Fruit fly (Drosophila melanogaster) whole organism, embryonic: ENCODE measurements around the gene CG15880.

ENCODE experiments used
- B-H2 ChIP-seq: fragments of 200-800 bp; sonication (Bioruptor generic); optimal IDR thresholded peaks from 2 replicates; lab custom pipeline; 2018; ENCODE audit warnings: missing biosample characterization, mild to moderate bottlenecking, missing genetic modification characterization
- Bdp1 ChIP-seq: fragments of 200-800 bp; sonication (Bioruptor generic); optimal IDR thresholded peaks from 3 replicates; lab custom pipeline; 2016; ENCODE audit warnings: missing biosample characterization, missing genetic modification characterization
- Bgb ChIP-seq: fragments of 200-800 bp; sonication (Bioruptor generic); IDR thresholded peaks from 2 replicates; pipeline ENCODE4 v1.3.6; 2022; ENCODE audit warnings: missing biosample characterization, missing genetic modification characterization; ENCODE audit not compliant: partially characterized antibody
- CG10979 ChIP-seq: fragments of 200-800 bp; sonication (Bioruptor generic); optimal IDR thresholded peaks from 2 replicates; lab custom pipeline; 2018; ENCODE audit warnings: missing biosample characterization, mild to moderate bottlenecking, missing genetic modification characterization, moderate library complexity
- CG13296 ChIP-seq: fragments of 200-800 bp; sonication (Bioruptor generic); optimal IDR thresholded peaks from 3 replicates; lab custom pipeline; 2018; ENCODE audit warnings: missing biosample characterization, mild to moderate bottlenecking, missing genetic modification characterization
- CG13624 ChIP-seq: fragments of 200-800 bp; sonication (Bioruptor generic); optimal IDR thresholded peaks from 2 replicates; lab custom pipeline; 2016; ENCODE audit warnings: missing biosample characterization, missing genetic modification characterization
- CG13894 ChIP-seq: fragments of 200-800 bp; sonication (Bioruptor generic); optimal IDR thresholded peaks from 3 replicates; lab custom pipeline; 2018; ENCODE audit warnings: missing biosample characterization, mild to moderate bottlenecking, missing genetic modification characterization, moderate library complexity
- CG14710 ChIP-seq: fragments of 200-800 bp; sonication (Bioruptor generic); optimal IDR thresholded peaks from 3 replicates; lab custom pipeline; 2019; ENCODE audit warnings: missing biosample characterization, mild to moderate bottlenecking, missing genetic modification characterization, moderate library complexity
- CG14965 ChIP-seq: fragments of 200-800 bp; sonication (Bioruptor generic); optimal IDR thresholded peaks from 2 replicates; lab custom pipeline; 2016; ENCODE audit warnings: missing biosample characterization, missing genetic modification characterization, borderline replicate concordance
- CG1529 ChIP-seq: fragments of 200-800 bp; sonication (Bioruptor generic); optimal IDR thresholded peaks from 3 replicates; lab custom pipeline; 2018; ENCODE audit warnings: missing biosample characterization, missing genetic modification characterization
- CG1603 ChIP-seq: fragments of 200-800 bp; sonication (Bioruptor generic); optimal IDR thresholded peaks from 2 replicates; lab custom pipeline; 2019; ENCODE audit warnings: missing biosample characterization, mild to moderate bottlenecking, missing genetic modification characterization, moderate library complexity
- CG16779 ChIP-seq: fragments of 200-800 bp; sonication (Bioruptor generic); IDR thresholded peaks from 2 replicates; pipeline ENCODE4 v1.3.6; 2022; ENCODE audit warnings: missing biosample characterization, missing genetic modification characterization
- CG17568 ChIP-seq: fragments of 200-800 bp; sonication (Bioruptor generic); optimal IDR thresholded peaks from 2 replicates; lab custom pipeline; 2018; ENCODE audit warnings: missing biosample characterization, mild to moderate bottlenecking, missing genetic modification characterization, moderate library complexity
- CG32772 ChIP-seq: fragments of 200-800 bp; sonication (Bioruptor generic); IDR thresholded peaks from 2 replicates; pipeline ENCODE4 v1.3.6; 2022; ENCODE audit warnings: missing biosample characterization, missing genetic modification characterization
- CG34224 ChIP-seq: fragments of 200-800 bp; sonication (Bioruptor generic); IDR thresholded peaks from 3 replicates; pipeline ENCODE4 v1.3.6; 2022; ENCODE audit warnings: missing biosample characterization, missing genetic modification characterization; ENCODE audit not compliant: partially characterized antibody
- CG42726 ChIP-seq: fragments of 200-800 bp; sonication (Bioruptor generic); IDR thresholded peaks from 2 replicates; pipeline ENCODE4 v1.3.6; 2022; ENCODE audit warnings: missing biosample characterization, missing genetic modification characterization; ENCODE audit not compliant: partially characterized antibody
- CG43689 ChIP-seq: fragments of 200-800 bp; sonication (Bioruptor generic); IDR thresholded peaks from 2 replicates; pipeline ENCODE4 v1.3.6; 2022; ENCODE audit warnings: missing biosample characterization, missing genetic modification characterization
- CG4730 ChIP-seq: fragments of 200-800 bp; sonication (Bioruptor generic); IDR thresholded peaks from 2 replicates; pipeline ENCODE4 v1.3.6; 2022; ENCODE audit warnings: missing biosample characterization, missing genetic modification characterization
- CG4854 ChIP-seq: fragments of 200-800 bp; sonication (Bioruptor generic); optimal IDR thresholded peaks from 2 replicates; lab custom pipeline; 2016; ENCODE audit warnings: missing biosample characterization, missing genetic modification characterization, inconsistent platforms
- CG7786 ChIP-seq: fragments of 200-800 bp; sonication (Bioruptor generic); optimal IDR thresholded peaks from 2 replicates; lab custom pipeline; 2016; ENCODE audit warnings: missing biosample characterization, missing genetic modification characterization
- CG8290 ChIP-seq, 3 experiments: fragments of 200-800 bp; sonication (Bioruptor generic); optimal IDR thresholded peaks; 2 replicates each; lab custom pipeline; 2016 to 2019; ENCODE audit warnings: missing biosample characterization in 3 of 3, missing genetic modification characterization in 3 of 3, mild to moderate bottlenecking in 2 of 3, moderate library complexity in 1 of 3
- CkIIα-i1 ChIP-seq: fragments of 200-800 bp; sonication (Bioruptor generic); IDR thresholded peaks from 2 replicates; pipeline ENCODE4 v1.3.6; 2022; ENCODE audit warnings: missing biosample characterization, missing genetic modification characterization
- ERR ChIP-seq: fragments of 200-800 bp; sonication (Bioruptor generic); optimal IDR thresholded peaks from 2 replicates; lab custom pipeline; 2016; ENCODE audit warnings: missing biosample characterization, missing genetic modification characterization
- Elba2 ChIP-seq: fragments of 200-800 bp; sonication (Bioruptor generic); optimal IDR thresholded peaks from 3 replicates; lab custom pipeline; 2016; ENCODE audit warnings: missing biosample characterization, missing genetic modification characterization
- HmgD ChIP-seq: fragments of 200-800 bp; sonication (Bioruptor generic); optimal IDR thresholded peaks from 3 replicates; lab custom pipeline; 2016; ENCODE audit warnings: missing biosample characterization, missing genetic modification characterization
- Hr3 ChIP-seq: fragments of 200-800 bp; sonication (Bioruptor generic); optimal IDR thresholded peaks from 3 replicates; lab custom pipeline; 2016; ENCODE audit warnings: missing biosample characterization, missing genetic modification characterization
- Lim3 ChIP-seq: fragments of 200-800 bp; sonication (Bioruptor generic); IDR thresholded peaks from 2 replicates; pipeline ENCODE4 v1.3.6; 2022; ENCODE audit warnings: missing biosample characterization, missing genetic modification characterization
- NC2β ChIP-seq: fragments of 200-800 bp; sonication (Bioruptor generic); optimal IDR thresholded peaks from 2 replicates; lab custom pipeline; 2016; ENCODE audit warnings: missing biosample characterization, missing genetic modification characterization
- Oaz ChIP-seq: fragments of 200-800 bp; sonication (Bioruptor generic); IDR thresholded peaks from 2 replicates; pipeline ENCODE4 v1.3.6; 2022; ENCODE audit warnings: missing biosample characterization, missing genetic modification characterization
- Optix ChIP-seq: fragments of 200-800 bp; sonication (Bioruptor generic); IDR thresholded peaks from 3 replicates; pipeline ENCODE4 v1.3.6; 2022; ENCODE audit warnings: missing biosample characterization, missing genetic modification characterization
- ash1 ChIP-seq: fragments of 200-800 bp; sonication (Bioruptor generic); optimal IDR thresholded peaks from 2 replicates; lab custom pipeline; 2018; ENCODE audit warnings: missing biosample characterization, mild to moderate bottlenecking, missing genetic modification characterization
- az2 ChIP-seq: fragments of 200-800 bp; sonication (Bioruptor generic); optimal IDR thresholded peaks from 3 replicates; lab custom pipeline; 2016; ENCODE audit warnings: missing biosample characterization, missing genetic modification characterization
- danr ChIP-seq: fragments of 200-800 bp; sonication (Bioruptor generic); IDR thresholded peaks from 2 replicates; pipeline ENCODE4 v1.3.6; 2022; ENCODE audit warnings: missing biosample characterization, missing genetic modification characterization
- disco-r ChIP-seq: fragments of 200-800 bp; sonication (Bioruptor generic); optimal IDR thresholded peaks from 2 replicates; lab custom pipeline; 2016; ENCODE audit warnings: missing biosample characterization, missing genetic modification characterization
- esg ChIP-seq: fragments of 200-800 bp; sonication (Bioruptor generic); conservative IDR thresholded peaks from 2 replicates; pipeline ENCODE4 v1.3.6; 2022; ENCODE audit warnings: missing biosample characterization, missing genetic modification characterization
- grau ChIP-seq: fragments of 200-800 bp; optimal IDR thresholded peaks from 3 replicates; lab custom pipeline; 2019; ENCODE audit warnings: missing biosample characterization, mild to moderate bottlenecking, missing genetic modification characterization, moderate library complexity
- ken ChIP-seq: fragments of 200-800 bp; sonication (Bioruptor generic); IDR thresholded peaks from 3 replicates; pipeline ENCODE4 v1.3.6; 2022; ENCODE audit warnings: missing biosample characterization, missing genetic modification characterization
- klu ChIP-seq: fragments of 200-800 bp; sonication (Bioruptor generic); IDR thresholded peaks from 2 replicates; pipeline ENCODE4 v1.3.6; 2022; ENCODE audit warnings: missing biosample characterization, missing genetic modification characterization
- lov ChIP-seq, 2 experiments: fragments of 200-800 bp in 1 of 2; fragments of >200 bp in 1 of 2; sonication (Bioruptor generic) in 1 of 2; IDR thresholded peaks in 1 of 2; optimal IDR thresholded peaks in 1 of 2; 2 replicates in 1 of 2; 3 replicates in 1 of 2; pipeline versions ENCODE4 v1.3.6 to Lab custom; 2017 to 2022; ENCODE audit warnings: missing biosample characterization in 1 of 2, missing genetic modification characterization in 1 of 2
- luna ChIP-seq: fragments of 200-800 bp; sonication (Bioruptor generic); optimal IDR thresholded peaks from 2 replicates; lab custom pipeline; 2016; ENCODE audit warnings: missing biosample characterization, missing genetic modification characterization
- mirr ChIP-seq: fragments of 200-800 bp; sonication (Bioruptor generic); optimal IDR thresholded peaks from 3 replicates; lab custom pipeline; 2018; ENCODE audit warnings: missing biosample characterization, mild to moderate bottlenecking, missing genetic modification characterization
- nau ChIP-seq: fragments of 200-800 bp; sonication (Bioruptor generic); optimal IDR thresholded peaks from 3 replicates; lab custom pipeline; 2017; ENCODE audit warnings: missing biosample characterization, mild to moderate bottlenecking, missing genetic modification characterization, missing genetic modification reagents
- nerfin-1 ChIP-seq: fragments of 200-800 bp; sonication (Bioruptor generic); optimal IDR thresholded peaks from 3 replicates; lab custom pipeline; 2019; ENCODE audit warnings: missing biosample characterization, mild to moderate bottlenecking, missing genetic modification characterization, moderate library complexity
- pum ChIP-seq: fragments of 200-800 bp; sonication (Bioruptor generic); optimal IDR thresholded peaks from 2 replicates; lab custom pipeline; 2016; ENCODE audit warnings: missing biosample characterization, missing genetic modification characterization
- pzg ChIP-seq: fragments of 200-800 bp; sonication (Bioruptor generic); optimal IDR thresholded peaks from 3 replicates; lab custom pipeline; 2018; ENCODE audit warnings: missing biosample characterization, mild to moderate bottlenecking, missing genetic modification characterization, moderate library complexity
- sens-2 ChIP-seq: fragments of 200-800 bp; sonication (Bioruptor generic); IDR thresholded peaks from 2 replicates; pipeline ENCODE4 v1.3.6; 2022; ENCODE audit warnings: missing biosample characterization, missing genetic modification characterization
- so ChIP-seq: fragments of 200-800 bp; sonication (Bioruptor generic); IDR thresholded peaks from 3 replicates; pipeline ENCODE4 v1.3.6; 2022; ENCODE audit warnings: missing biosample characterization, missing genetic modification characterization
- stwl ChIP-seq: fragments of 200-800 bp; sonication (Bioruptor generic); optimal IDR thresholded peaks from 3 replicates; lab custom pipeline; 2018; ENCODE audit warnings: missing biosample characterization, mild to moderate bottlenecking, missing genetic modification characterization, moderate library complexity
- vfl ChIP-seq: fragments of 200-800 bp; sonication (Bioruptor generic); optimal IDR thresholded peaks from 2 replicates; lab custom pipeline; 2016; ENCODE audit warnings: missing biosample characterization, missing genetic modification characterization

CG15880 gene

dm6 chr2L:855052-855547, 37.4 kb upstream of the CG15880 start, which contains the start of gene CG13949 (continued):
- TF ChIP-seq klu (GFP tag; lab: Robert Waterston, UW), result peak; percentile 47; the same call in 1 of the 2 replicates
- TF ChIP-seq CG14965 (GFP tag; lab: Kevin White, UChicago), result no peak
- no peak for TF ChIP-seq sens-2
- TF ChIP-seq luna (GFP tag; lab: Kevin White, UChicago), result no peak
- peak; percentile 56 for TF ChIP-seq az2 (GFP tag; lab: Kevin White, UChicago)
- peak; percentile 55 for TF ChIP-seq CG17568
- TF ChIP-seq danr (GFP tag; lab: Robert Waterston, UW), result no peak
- TF ChIP-seq grau, result peak; percentile 68
- 0 out of 3 replicates have a peak, but pooled peaks have one; percentile 47 for TF ChIP-seq CG34224
- peak; percentile 25 for TF ChIP-seq B-H2
- peak; percentile 44; the same call in 1 of the 2 replicates for TF ChIP-seq esg (GFP tag; lab: Robert Waterston, UW)
- no peak for TF ChIP-seq nau (GFP tag; lab: Kevin White, UChicago)
- TF ChIP-seq CkIIα-i1 (GFP tag; lab: Robert Waterston, UW), result no peak
- TF ChIP-seq CG14710, result peak; percentile 55
- TF ChIP-seq CG7786 (GFP tag; lab: Kevin White, UChicago), result no peak
- TF ChIP-seq Hr3 (GFP tag; lab: Kevin White, UChicago), result peak; percentile 51
- peak; percentile 47 for TF ChIP-seq CG4854 (GFP tag; lab: Kevin White, UChicago)
- TF ChIP-seq CG13894 (tag; lab: Kevin White, UChicago), result peak; percentile 63
- TF ChIP-seq CG1529 (GFP tag; lab: Kevin White, UChicago), result peak; percentile 31
- peak; percentile 60 for TF ChIP-seq CG32772 (GFP tag; lab: Robert Waterston, UW)
- peak; percentile 53 for TF ChIP-seq CG10979 (tag; lab: Kevin White, UChicago)
- TF ChIP-seq Oaz (GFP tag; lab: Robert Waterston, UW), result no peak
- peak; percentile 90 for TF ChIP-seq mirr
- no peak for TF ChIP-seq ERR (GFP tag; lab: Kevin White, UChicago)
- TF ChIP-seq CG4730 (GFP tag; lab: Robert Waterston, UW), result peak; percentile 30; the same call in 1 of the 2 replicates
- peak; percentile 31 for TF ChIP-seq Bdp1 (GFP tag; lab: Kevin White, UChicago)
- TF ChIP-seq ash1 (GFP tag; lab: Kevin White, UChicago), result no peak
- no peak for TF ChIP-seq lov (optimal IDR thresholded peaks at IDR 0.05; lab: Kevin White, UChicago)
- no peak for TF ChIP-seq lov (GFP tag; IDR thresholded peaks at IDR 0.05; lab: Robert Waterston, UW)
- TF ChIP-seq CG43689 (GFP tag; lab: Robert Waterston, UW), result peak; percentile 19; the same call in 1 of the 2 replicates
- TF ChIP-seq CG1603 (tag; lab: Kevin White, UChicago), result peak; percentile 73
- peak; percentile 47; the same call in 1 of the 2 replicates for TF ChIP-seq CG42726 (GFP tag; lab: Robert Waterston, UW)
- peak; percentile 64 for TF ChIP-seq CG13624 (GFP tag; lab: Kevin White, UChicago)
- TF ChIP-seq, all 482 proteins: peak for 321

dm6 chr2L:852647-853111, 34.9 kb upstream of the CG15880 start, which contains the start of the genes CG4291 and kraken:
Gene CG4291, minus strand, starts transcription at chr2L:852730.
Gene kraken, plus strand, starts transcription at chr2L:852768.
- TF ChIP-seq CG16779 (GFP tag; lab: Robert Waterston, UW) (peak; percentile 74), stwl (tag; lab: Kevin White, UChicago) (peak; percentile 50), Elba2 (no peak), Oaz (GFP tag; lab: Robert Waterston, UW) (0 out of 2 replicates have a peak, but pooled peaks have one; percentile 12), NC2β (GFP tag; lab: Kevin White, UChicago) (no peak), nerfin-1 (tag; lab: Kevin White, UChicago) (peak; percentile 73), Bgb (GFP tag; lab: Robert Waterston, UW) (peak; percentile 68), so (GFP tag; lab: Robert Waterston, UW) (peak; percentile 50; the same call in 1 of the 3 replicates), HmgD (peak; percentile 23), vfl (peak; percentile 68), ken (peak; percentile 63; the same call in 2 of the 3 replicates), Optix (GFP tag; lab: Robert Waterston, UW) (no peak), pzg (peak; percentile 90), Lim3 (no peak), CG8290 (GFP tag; optimal IDR thresholded peaks at IDR 0.05; lab: Kevin White, UChicago) (no peak), CG8290 (tag; optimal IDR thresholded peaks at IDR 0.05; lab: Kevin White, UChicago) (peak in 1 of 2 experiments; percentile 95), ERR (GFP tag; lab: Kevin White, UChicago) (peak; percentile 53), CG13296 (GFP tag; lab: Kevin White, UChicago) (peak; percentile 63), disco-r (no peak), pum (GFP tag; lab: Kevin White, UChicago) (peak; percentile 43)
